Fruit fly (Drosophila melanogaster): ENCODE data around the gene Msp300.

Gene Msp300

dm6 chr2L:5237899-5238566 lies 137.4 kb downstream of the Msp300 start (continued):
- TF ChIP-seq CG4360 (GFP tag; IDR thresholded peaks at IDR 0.05) (no peak), CG11456 (GFP tag; IDR thresholded peaks at IDR 0.05) (no peak), vvl (GFP tag; IDR thresholded peaks at IDR 0.05) (peak; percentile 81), CG15601 (tag; optimal IDR thresholded peaks at IDR 0.05) (peak; percentile 81), CG4424 (GFP tag; optimal IDR thresholded peaks at IDR 0.05) (peak; percentile 71), lola (GFP tag; optimal IDR thresholded peaks at IDR 0.05) (peak in 1 of 3 experiments; percentile 92), odd (GFP tag; optimal IDR thresholded peaks at IDR 0.05) (peak; percentile 6), Sox102F (GFP tag; optimal IDR thresholded peaks at IDR 0.05) (peak; percentile 56), Ada2b (GFP tag; IDR thresholded peaks at IDR 0.05) (no peak), Camta (GFP tag; optimal IDR thresholded peaks at IDR 0.05) (peak; percentile 16), Ets65A (GFP tag) (no peak), Doc3 (GFP tag; IDR thresholded peaks at IDR 0.05; ENCODE audit: partially characterized antibody) (no peak), sens-2 (GFP tag; IDR thresholded peaks at IDR 0.05) (no peak), CG4730 (GFP tag; IDR thresholded peaks at IDR 0.05) (peak; percentile 32; the same call in 1 of the 2 replicates), rib (GFP tag; IDR thresholded peaks at IDR 0.05) (no peak), chif (GFP tag; optimal IDR thresholded peaks at IDR 0.05) (peak in 1 of 2 experiments; percentile 19), sim (GFP tag; IDR thresholded peaks at IDR 0.05) (0 out of 2 replicates have a peak, but pooled peaks have one; percentile 43), Abd-B (GFP tag; optimal IDR thresholded peaks at IDR 0.05) (peak; percentile 67), Xbp1 (GFP tag; optimal IDR thresholded peaks at IDR 0.05) (peak; percentile 22), CG6854 (GFP tag; optimal IDR thresholded peaks at IDR 0.05) (no peak), onecut (GFP tag; IDR thresholded peaks at IDR 0.05) (no peak), CG17612 (GFP tag; IDR thresholded peaks at IDR 0.05) (no peak), CG18599 (GFP tag; optimal IDR thresholded peaks at IDR 0.05) (peak; percentile 22), CG14667 (GFP tag; IDR thresholded peaks at IDR 0.05) (no peak), CG10654 (GFP tag; optimal IDR thresholded peaks at IDR 0.05) (peak; percentile 20), HLH3B (GFP tag; IDR thresholded peaks at IDR 0.05) (peak; percentile 65), CG11247 (GFP tag; IDR thresholded peaks at IDR 0.05) (no peak), CG12391 (tag; optimal IDR thresholded peaks at IDR 0.05) (peak; percentile 90), sima (GFP tag; optimal IDR thresholded peaks at IDR 0.05) (no peak), D (optimal IDR thresholded peaks at IDR 0.05) (no peak), D (GFP tag; optimal IDR thresholded peaks at IDR 0.05) (peak; percentile 75), CG1233 (GFP tag; optimal IDR thresholded peaks at IDR 0.05) (peak; percentile 49), CG4617 (GFP tag; optimal IDR thresholded peaks at IDR 0.05; ENCODE audit: borderline replicate concordance) (peak; percentile 11), CG2199 (GFP tag; IDR thresholded peaks at IDR 0.05) (no peak), chm (GFP tag; IDR thresholded peaks at IDR 0.05) (no peak; the same call in 1 of the 2 replicates), NK7.1 (GFP tag; optimal IDR thresholded peaks at IDR 0.05) (no peak), CG9727 (GFP tag; optimal IDR thresholded peaks at IDR 0.05) (peak; percentile 82), CG16813 (GFP tag; IDR thresholded peaks at IDR 0.05; ENCODE audit: partially characterized antibody) (no peak), NFAT (GFP tag; IDR thresholded peaks at IDR 0.05) (0 out of 2 replicates have a peak, but pooled peaks have one; percentile 15), dati (GFP tag; IDR thresholded peaks at IDR 0.05) (no peak), caup (GFP tag; optimal IDR thresholded peaks at IDR 0.05; ENCODE audit: severe bottlenecking) (no peak), Hsf (GFP tag; optimal IDR thresholded peaks at IDR 0.05) (peak; percentile 15), nau (GFP tag; optimal IDR thresholded peaks at IDR 0.05) (peak; percentile 16), Awh (GFP tag; IDR thresholded peaks at IDR 0.05) (peak; percentile 42; the same call in 1 of the 2 replicates), CG1529 (GFP tag; optimal IDR thresholded peaks at IDR 0.05) (peak; percentile 59), sisA (GFP tag; IDR thresholded peaks at IDR 0.05) (peak; percentile 45), CG14014 (GFP tag; IDR thresholded peaks at IDR 0.05) (no peak), Hr51 (GFP tag; optimal IDR thresholded peaks at IDR 0.05) (peak in 1 of 2 experiments; percentile 56), HLH54F (GFP tag; optimal IDR thresholded peaks at IDR 0.05) (no peak), psq (GFP tag; optimal IDR thresholded peaks at IDR 0.05) (no peak)

Data from whole organism, embryonic.